Worm (Caenorhabditis elegans): ENCODE results near the gene nduc-2.

Gene nduc-2

ce11 chrIII:2785840-2786239, 812 bp upstream of the nduc-2 start, which contains the start of gene Y71H2AM.20:
Gene Y71H2AM.20, minus strand, starts transcription at chrIII:2785948.
- TF ChIP-seq lin-13 (GFP tag; optimal IDR thresholded peaks at IDR 0.05) (peak; percentile 97), dpl-1 (GFP tag; optimal IDR thresholded peaks at IDR 0.05) (peak; percentile 89 to 92 (median 90)), unc-86 (tag; optimal IDR thresholded peaks at IDR 0.05) (peak; percentile 92), vab-15 (tag; optimal IDR thresholded peaks at IDR 0.05) (peak; percentile 84), C16A3.4 (tag; optimal IDR thresholded peaks at IDR 0.05) (peak; percentile 99), elt-3 (tag; optimal IDR thresholded peaks at IDR 0.05) (peak; percentile 82 to 99 (median 96)), elt-2 (tag; optimal IDR thresholded peaks at IDR 0.05) (peak; percentile 42), pag-3 (tag; optimal IDR thresholded peaks at IDR 0.05; ENCODE audit: borderline replicate concordance, insufficient read depth) (peak; percentile 56), unc-98 (GFP tag; IDR thresholded peaks at IDR 0.05) (peak; percentile 35; the same call in 1 of the 2 replicates), nhr-28 (tag; optimal IDR thresholded peaks at IDR 0.05) (no peak), egl-27 (tag; optimal IDR thresholded peaks at IDR 0.05) (peak in 1 of 2 experiments; percentile 74), nhr-11 (tag; optimal IDR thresholded peaks at IDR 0.05) (peak; percentile 29), nhr-84 (tag; optimal IDR thresholded peaks at IDR 0.05) (no peak), mep-1 (tag; optimal IDR thresholded peaks at IDR 0.05) (peak; percentile 99), mef-2 (tag; optimal IDR thresholded peaks at IDR 0.05) (peak; percentile 79), sox-4 (tag; optimal IDR thresholded peaks at IDR 0.05) (peak; percentile 65), nhr-90 (tag; optimal IDR thresholded peaks at IDR 0.05; ENCODE audit: poor library complexity) (peak; percentile 90), efl-3 (GFP tag; optimal IDR thresholded peaks at IDR 0.05) (no peak), skn-1 (tag; optimal IDR thresholded peaks at IDR 0.05) (peak; percentile 93), lin-35 (GFP tag; optimal IDR thresholded peaks at IDR 0.05) (peak; percentile 92 to 95), nhr-85 (tag) (peak; percentile 93), C34B4.2 (tag; optimal IDR thresholded peaks at IDR 0.05) (no peak), unc-130 (tag; optimal IDR thresholded peaks at IDR 0.05) (peak; percentile 100), efl-1 (optimal IDR thresholded peaks at IDR 0.05) (peak; percentile 92 to 95), efl-1 (GFP tag; optimal IDR thresholded peaks at IDR 0.05 in 1 of 2) (peak; percentile 87 to 98), lin-15B (tag; optimal IDR thresholded peaks at IDR 0.05) (peak; percentile 99), mab-9 (GFP tag; IDR thresholded peaks at IDR 0.05) (peak; percentile 72; the same call in 1 of the 2 replicates), nhr-77 (tag; optimal IDR thresholded peaks at IDR 0.05) (peak; percentile 93), aha-1 (tag; optimal IDR thresholded peaks at IDR 0.05) (peak; percentile 51), unc-30 (tag; optimal IDR thresholded peaks at IDR 0.05) (no peak), tlp-1 (tag; optimal IDR thresholded peaks at IDR 0.05) (no peak), ces-1 (GFP tag; optimal IDR thresholded peaks at IDR 0.05) (no peak), mdl-1 (tag; optimal IDR thresholded peaks at IDR 0.05) (peak in 1 of 2 experiments; percentile 93), nhr-20 (tag; optimal IDR thresholded peaks at IDR 0.05) (peak; percentile 96), swsn-7 (tag; optimal IDR thresholded peaks at IDR 0.05) (peak; percentile 96), irx-1 (tag; optimal IDR thresholded peaks at IDR 0.05) (peak; percentile 84), pqm-1 (tag; optimal IDR thresholded peaks at IDR 0.05) (no peak), snpc-4 (tag; optimal IDR thresholded peaks at IDR 0.05) (peak; percentile 90), fkh-10 (GFP tag; optimal IDR thresholded peaks at IDR 0.05) (peak; percentile 96), lin-14 (GFP tag; optimal IDR thresholded peaks at IDR 0.05) (peak; percentile 97), nhr-71 (tag; optimal IDR thresholded peaks at IDR 0.05) (peak; percentile 98), ceh-63 (GFP tag; optimal IDR thresholded peaks at IDR 0.05) (no peak), zag-1 (tag; optimal IDR thresholded peaks at IDR 0.05) (peak; percentile 85), lin-39 (tag; optimal IDR thresholded peaks at IDR 0.05) (peak; percentile 61), lir-3 (tag; optimal IDR thresholded peaks at IDR 0.05; ENCODE audit: poor library complexity) (no peak), dsc-1 (tag; optimal IDR thresholded peaks at IDR 0.05) (peak; percentile 89), ztf-11 (tag; optimal IDR thresholded peaks at IDR 0.05) (peak in 1 of 2 experiments; percentile 81), F16B12.6 (tag; optimal IDR thresholded peaks at IDR 0.05) (peak; percentile 80), ztf-4 (tag; optimal IDR thresholded peaks at IDR 0.05) (peak; percentile 87), sptf-1 (tag; optimal IDR thresholded peaks at IDR 0.05) (no peak), ama-1 (optimal IDR thresholded peaks at IDR 0.05) (peak; percentile 84), fkh-8 (tag; optimal IDR thresholded peaks at IDR 0.05) (peak; percentile 99), sup-37 (GFP tag; optimal IDR thresholded peaks at IDR 0.05) (no peak)
